Worm (Caenorhabditis elegans) whole organism, L2 larva: ENCODE measurements around the gene ccdc-149.
A peak's percentile ranks its signal among the peaks of the same experiment; 100 is the strongest.

Experiments
- C34F6.9 ChIP-seq: fragments of 150-350 bp; optimal IDR thresholded peaks from 2 replicates; lab custom pipeline; 2014; ENCODE audit warnings: missing biosample characterization, missing genetic modification characterization
- ZK546.5 ChIP-seq: sonication (generic microtip); optimal IDR thresholded peaks from 2 replicates; lab custom pipeline; 2017; ENCODE audit warnings: missing biosample characterization, missing genetic modification characterization
- aly-2 ChIP-seq: fragments of 150-350 bp; optimal IDR thresholded peaks from 2 replicates; lab custom pipeline; 2014; ENCODE audit warnings: missing biosample characterization, missing genetic modification characterization
- ama-1 ChIP-seq: fragments of 150-350 bp; optimal IDR thresholded peaks from 2 replicates; lab custom pipeline; 2018; ENCODE audit warnings: inconsistent platforms
- blmp-1 ChIP-seq: sonication (generic microtip); optimal IDR thresholded peaks from 2 replicates; lab custom pipeline; 2017; ENCODE audit warnings: missing genetic modification characterization, mild to moderate bottlenecking, missing compliant biosample characterization, antibody characterized with exemption, moderate library complexity; ENCODE audit not compliant: insufficient read depth
- ceh-82 ChIP-seq: fragments of 150-350 bp; optimal IDR thresholded peaks from 2 replicates; lab custom pipeline; 2014; ENCODE audit warnings: missing biosample characterization, missing genetic modification characterization
- crh-2 ChIP-seq: sonication (generic microtip); optimal IDR thresholded peaks from 2 replicates; lab custom pipeline; 2017; ENCODE audit warnings: missing biosample characterization, missing genetic modification characterization
- dmd-4 ChIP-seq: sonication (generic microtip); optimal IDR thresholded peaks from 2 replicates; lab custom pipeline; 2017; ENCODE audit warnings: missing biosample characterization, missing genetic modification characterization
- egl-27 ChIP-seq: sonication (generic microtip); optimal IDR thresholded peaks from 3 replicates; lab custom pipeline; 2017; ENCODE audit warnings: missing biosample characterization, missing genetic modification reagents, missing genetic modification characterization
- elt-3 ChIP-seq: sonication (generic microtip); optimal IDR thresholded peaks from 2 replicates; lab custom pipeline; 2017; ENCODE audit warnings: missing biosample characterization, missing genetic modification characterization
- fos-1 ChIP-seq: fragments of 150-350 bp; optimal IDR thresholded peaks from 2 replicates; lab custom pipeline; 2014; ENCODE audit warnings: missing biosample characterization, missing genetic modification characterization
- gmeb-1 ChIP-seq: fragments of 150-350 bp; optimal IDR thresholded peaks from 2 replicates; lab custom pipeline; 2014; ENCODE audit warnings: missing biosample characterization, missing genetic modification characterization
- lin-11 ChIP-seq: fragments of 150-350 bp; sonication (generic microtip); optimal IDR thresholded peaks from 2 replicates; lab custom pipeline; 2014; ENCODE audit warnings: missing biosample characterization, missing genetic modification characterization, inconsistent platforms, mixed read lengths
- lin-13 ChIP-seq: fragments of 150-350 bp; optimal IDR thresholded peaks from 2 replicates; lab custom pipeline; 2014; ENCODE audit warnings: missing biosample characterization, missing genetic modification reagents, missing genetic modification characterization
- lsy-2 ChIP-seq, 2 experiments: fragments of 150-350 bp in 1 of 2; sonication (generic microtip) in 1 of 2; optimal IDR thresholded peaks; 2 replicates each; lab custom pipeline; 2014 to 2017; ENCODE audit warnings: missing biosample characterization in 2 of 2, missing genetic modification characterization in 2 of 2
- mab-5 ChIP-seq: fragments of 150-350 bp; optimal IDR thresholded peaks from 2 replicates; lab custom pipeline; 2014; ENCODE audit warnings: missing biosample characterization, missing genetic modification characterization
- mbf-1 ChIP-seq: sonication (generic microtip); optimal IDR thresholded peaks from 2 replicates; lab custom pipeline; 2017; ENCODE audit warnings: missing biosample characterization, missing genetic modification characterization
- mdl-1 ChIP-seq, 2 experiments: fragments of 150-350 bp in 1 of 2; sonication (generic microtip) in 1 of 2; optimal IDR thresholded peaks; 2 replicates each; lab custom pipeline; 2017; ENCODE audit warnings: missing biosample characterization in 2 of 2, missing genetic modification characterization in 2 of 2
- nhr-10 ChIP-seq: sonication (generic microtip); optimal IDR thresholded peaks from 2 replicates; lab custom pipeline; 2017; ENCODE audit warnings: missing biosample characterization, missing genetic modification characterization
- nhr-129 ChIP-seq: fragments of 150-350 bp; optimal IDR thresholded peaks from 2 replicates; lab custom pipeline; 2014; ENCODE audit warnings: missing biosample characterization, missing genetic modification characterization
- nhr-21 ChIP-seq: fragments of 150-350 bp; optimal IDR thresholded peaks from 2 replicates; lab custom pipeline; 2014; ENCODE audit warnings: missing biosample characterization, missing genetic modification characterization
- nhr-237 ChIP-seq: fragments of 150-350 bp; optimal IDR thresholded peaks from 2 replicates; lab custom pipeline; 2014; ENCODE audit warnings: missing biosample characterization, missing genetic modification characterization
- nhr-25 ChIP-seq: fragments of 150-350 bp; sonication (generic microtip); optimal IDR thresholded peaks from 3 replicates; lab custom pipeline; 2014; ENCODE audit warnings: missing biosample characterization, missing genetic modification characterization
- nhr-6 ChIP-seq: fragments of 150-350 bp; optimal IDR thresholded peaks from 2 replicates; lab custom pipeline; 2014; ENCODE audit warnings: missing biosample characterization, missing genetic modification characterization
- sem-4 ChIP-seq: fragments of 150-350 bp; optimal IDR thresholded peaks from 2 replicates; lab custom pipeline; 2014; ENCODE audit warnings: missing biosample characterization, missing genetic modification reagents, missing genetic modification characterization
- sma-3 ChIP-seq: sonication (generic microtip); optimal IDR thresholded peaks from 2 replicates; lab custom pipeline; 2016; ENCODE audit warnings: missing genetic modification reagents, missing genetic modification characterization, missing compliant biosample characterization
- sma-9 ChIP-seq, 2 experiments: fragments of 150-350 bp in 1 of 2; sonication (generic microtip) in 1 of 2; optimal IDR thresholded peaks; 2 replicates each; lab custom pipeline; 2014 to 2016; ENCODE audit warnings: missing genetic modification characterization in 2 of 2, mild to moderate bottlenecking in 1 of 2, missing biosample characterization in 1 of 2, missing compliant biosample characterization in 1 of 2, missing genetic modification reagents in 1 of 2, moderate library complexity in 1 of 2
- snpc-4 ChIP-seq: fragments of 150-350 bp; optimal IDR thresholded peaks from 2 replicates; lab custom pipeline; 2014; ENCODE audit warnings: missing biosample characterization, missing genetic modification characterization
- unc-39 ChIP-seq: fragments of 150-350 bp; optimal IDR thresholded peaks from 2 replicates; lab custom pipeline; 2014; ENCODE audit warnings: missing biosample characterization, missing genetic modification characterization
- unc-55 ChIP-seq: fragments of 150-350 bp; sonication (generic microtip); optimal IDR thresholded peaks from 3 replicates; lab custom pipeline; 2014; ENCODE audit warnings: missing biosample characterization, missing genetic modification reagents, missing genetic modification characterization
- unc-62 ChIP-seq: fragments of 150-350 bp; optimal IDR thresholded peaks from 2 replicates; lab custom pipeline; 2014; ENCODE audit warnings: missing biosample characterization, missing genetic modification reagents, missing genetic modification characterization
- zag-1 ChIP-seq: fragments of 150-350 bp; optimal IDR thresholded peaks from 2 replicates; lab custom pipeline; 2014; ENCODE audit warnings: missing biosample characterization, missing genetic modification characterization
- ztf-11 ChIP-seq: sonication (generic microtip); optimal IDR thresholded peaks from 2 replicates; lab custom pipeline; 2017; ENCODE audit warnings: missing biosample characterization, missing genetic modification characterization
- ztf-4 ChIP-seq: fragments of 150-350 bp; optimal IDR thresholded peaks from 2 replicates; lab custom pipeline; 2014; ENCODE audit warnings: missing biosample characterization, missing genetic modification characterization

ccdc-149 gene

ce11 chrX:11509547-11509946, 1.7 kb downstream of the ccdc-149 start:
- no peak for TF ChIP-seq snpc-4 (tag; lab: Kevin White, UChicago)
- TF ChIP-seq crh-2 (tag; lab: Kevin White, UChicago): peak; percentile 47
- TF ChIP-seq dmd-4 (tag; lab: Kevin White, UChicago): no peak
- peak; percentile 95 for TF ChIP-seq fos-1 (tag; lab: Kevin White, UChicago)

DNA sequence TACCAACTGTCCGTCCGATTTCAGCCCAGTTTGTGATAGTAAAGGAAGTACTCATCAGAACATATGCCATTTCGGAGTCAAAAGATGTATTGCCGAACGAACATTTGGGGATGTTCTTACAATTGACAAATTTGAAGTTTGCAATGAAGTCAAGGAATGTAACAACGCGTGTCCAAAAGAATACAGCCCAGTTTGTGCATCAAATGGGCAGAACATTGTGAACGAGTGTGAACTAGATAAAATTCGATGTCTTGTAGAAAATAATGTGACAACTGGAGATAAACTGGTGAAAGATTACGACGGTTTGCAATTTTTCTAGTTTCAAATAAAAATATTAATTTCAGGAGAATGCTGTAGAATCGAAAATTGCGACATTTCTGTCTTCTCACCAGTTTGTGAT, 3.4 kb downstream of the ccdc-149 start:
- TF ChIP-seq nhr-6: no peak
- TF ChIP-seq aly-2 (tag; lab: Kevin White, UChicago): no peak
- TF ChIP-seq crh-2 (tag; lab: Kevin White, UChicago): no peak
- no peak for TF ChIP-seq nhr-10
- no peak for TF ChIP-seq nhr-21
- no peak for TF ChIP-seq sma-9 (GFP tag; optimal IDR thresholded peaks at IDR 0.05; lab: Kevin White, UChicago)
- no peak for TF ChIP-seq sma-9 (tag; optimal IDR thresholded peaks at IDR 0.05; lab: Kevin White, UChicago)
- TF ChIP-seq elt-3 (tag; lab: Kevin White, UChicago): no peak

ce11 chrX:11501967-11502366, 9.3 kb downstream of the ccdc-149 start, which contains the start of gene F29G6.1:
F29G6.1 (plus strand) TSS chrX:11502267.
- TF ChIP-seq lin-11 (tag; lab: Kevin White, UChicago) (no peak), ztf-4 (tag; lab: Kevin White, UChicago) (no peak), zag-1 (no peak), elt-3 (tag; lab: Kevin White, UChicago) (no peak)

DNA sequence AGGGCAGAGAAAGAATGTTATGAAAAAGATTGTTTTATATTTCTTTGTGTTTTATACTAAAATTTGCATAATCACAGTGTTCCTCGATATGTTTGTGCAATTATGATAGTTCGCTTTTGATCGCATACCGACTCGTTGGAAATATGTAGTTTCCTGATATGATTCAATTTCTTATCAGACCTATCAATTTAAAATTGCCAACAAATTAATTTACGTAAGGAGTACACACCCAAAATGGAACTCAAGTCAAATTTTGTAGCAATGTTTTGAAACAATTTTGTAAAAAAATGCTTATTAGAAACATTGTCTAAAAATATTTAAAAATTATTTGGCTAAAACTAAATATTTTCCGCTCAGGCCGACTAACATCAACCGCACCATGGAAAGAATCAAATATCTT, 10.7 kb downstream of the ccdc-149 start:
- no peak for TF ChIP-seq nhr-25 (tag; lab: Kevin White, UChicago)
- TF ChIP-seq zag-1: no peak
- no peak for TF ChIP-seq ama-1 (lab: Kevin White, UChicago)
- no peak for TF ChIP-seq blmp-1 (tag; lab: Kevin White, UChicago)
- no peak for TF ChIP-seq egl-27
- TF ChIP-seq fos-1 (tag; lab: Kevin White, UChicago): peak; percentile 79
- TF ChIP-seq snpc-4 (tag; lab: Kevin White, UChicago): no peak
- TF ChIP-seq gmeb-1 (tag; lab: Kevin White, UChicago): no peak
- TF ChIP-seq nhr-129 (tag; lab: Kevin White, UChicago): no peak
- no peak for TF ChIP-seq elt-3 (tag; lab: Kevin White, UChicago)
- TF ChIP-seq unc-39 (tag; lab: Kevin White, UChicago): no peak
- no peak for TF ChIP-seq lin-11 (tag; lab: Kevin White, UChicago)
- no peak for TF ChIP-seq nhr-237 (tag; lab: Kevin White, UChicago)
- no peak for TF ChIP-seq sem-4 (tag; lab: Kevin White, UChicago)
- TF ChIP-seq lsy-2 (tag; optimal IDR thresholded peaks at IDR 0.05; lab: Kevin White, UChicago): no peak
- TF ChIP-seq crh-2 (tag; lab: Kevin White, UChicago): peak; percentile 34

DNA sequence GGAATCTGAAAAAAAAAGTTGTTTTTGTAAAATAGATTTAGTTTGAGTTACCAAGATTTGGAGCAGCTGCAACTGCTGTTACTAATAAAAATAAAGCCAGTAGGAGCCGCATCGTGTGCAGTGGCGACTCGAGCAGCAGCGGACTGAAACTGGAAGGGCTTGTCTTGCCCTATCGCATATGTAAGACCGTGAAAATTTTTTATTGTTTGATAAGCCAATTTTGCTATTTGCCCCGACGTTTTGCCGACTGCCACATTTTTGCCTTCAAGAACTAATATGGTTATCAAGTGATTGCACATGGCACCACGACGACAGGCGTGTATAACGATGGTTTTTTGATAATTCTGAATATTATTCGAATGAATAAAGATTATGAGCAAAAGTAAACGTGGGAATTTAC, 11.5 kb downstream of the ccdc-149 start, which contains the start of gene T25C12.3:
Gene T25C12.3, minus strand, starts transcription at position 262 of the 400 bp plus-strand sequence.
- TF ChIP-seq fos-1 (tag; lab: Kevin White, UChicago) (peak; percentile 55), gmeb-1 (tag; lab: Kevin White, UChicago) (no peak)
- TF ChIP-seq, all 48 proteins: peak for 1

DNA sequence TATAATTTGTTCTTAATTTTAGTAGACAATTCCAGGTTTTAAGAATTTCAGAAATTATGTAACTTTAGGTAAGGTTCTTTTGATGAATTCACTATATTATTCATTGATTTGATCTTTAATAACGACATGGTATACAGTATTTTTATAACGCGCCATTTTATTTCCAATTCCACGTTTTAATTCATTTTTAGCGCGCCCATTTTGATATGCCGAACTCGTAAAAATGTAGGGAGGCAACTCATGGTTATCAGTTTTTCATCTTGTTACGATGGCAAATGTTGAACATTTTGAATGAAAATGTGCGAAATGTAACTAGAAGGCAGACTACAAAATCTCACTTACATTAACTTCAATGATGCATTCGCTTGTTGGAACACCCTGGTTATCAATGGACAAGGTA, 12.4 kb downstream of the ccdc-149 start:
- TF ChIP-seq C34F6.9 (tag; lab: Kevin White, UChicago) (no peak), crh-2 (tag; lab: Kevin White, UChicago) (peak; percentile 24), unc-55 (GFP tag; lab: Kevin White, UChicago) (no peak), sma-3 (GFP tag; lab: Kevin White, UChicago) (no peak), mab-5 (tag; lab: Kevin White, UChicago) (no peak), fos-1 (tag; lab: Kevin White, UChicago) (peak; percentile 52), mdl-1 (tag; optimal IDR thresholded peaks at IDR 0.05; lab: Kevin White, UChicago) (no peak), mbf-1 (tag; lab: Kevin White, UChicago) (no peak), nhr-6 (no peak)

ce11 chrX:11491835-11492234, 19.4 kb downstream of the ccdc-149 start:
- TF ChIP-seq mbf-1 (tag; lab: Kevin White, UChicago) (no peak), elt-3 (tag; lab: Kevin White, UChicago) (no peak), ztf-11 (no peak), fos-1 (tag; lab: Kevin White, UChicago) (no peak), aly-2 (tag; lab: Kevin White, UChicago) (no peak), ceh-82 (tag; lab: Kevin White, UChicago) (no peak), lsy-2 (tag; optimal IDR thresholded peaks at IDR 0.05; lab: Kevin White, UChicago) (no peak), unc-62 (no peak), ztf-4 (tag; lab: Kevin White, UChicago) (no peak), crh-2 (tag; lab: Kevin White, UChicago) (no peak), lin-13 (GFP tag; lab: Kevin White, UChicago) (no peak), nhr-129 (tag; lab: Kevin White, UChicago) (no peak), ZK546.5 (no peak), zag-1 (no peak)
